Fruit fly (Drosophila melanogaster): ENCODE data around the gene CG1421.

CG1421 gene

dm6 chr2L:21863544-21863945 lies 39.2 kb upstream of the CG1421 start:
- peak; percentile 8 for TF ChIP-seq Lpt (GFP tag; optimal IDR thresholded peaks at IDR 0.05)
- no peak for TF ChIP-seq Sox14 (GFP tag; optimal IDR thresholded peaks at IDR 0.05)
- TF ChIP-seq CG31627 (GFP tag; optimal IDR thresholded peaks at IDR 0.05): no peak
- 0 out of 3 replicates have a peak, but pooled peaks have one; percentile 17 for TF ChIP-seq CG8119 (GFP tag; IDR thresholded peaks at IDR 0.05)
- 0 out of 2 replicates have a peak, but pooled peaks have one; percentile 17 for TF ChIP-seq CG15336 (GFP tag; IDR thresholded peaks at IDR 0.05)
- TF ChIP-seq fkh (GFP tag; optimal IDR thresholded peaks at IDR 0.05): no peak
- TF ChIP-seq CG6163 (GFP tag; IDR thresholded peaks at IDR 0.05): peak; percentile 64
- TF ChIP-seq Ets21C (GFP tag; optimal IDR thresholded peaks at IDR 0.05): no peak
- TF ChIP-seq CG1621 (tag; optimal IDR thresholded peaks at IDR 0.05): peak; percentile 14
- no peak for TF ChIP-seq Eip75B (GFP tag; optimal IDR thresholded peaks at IDR 0.05)
- TF ChIP-seq ss (GFP tag; optimal IDR thresholded peaks at IDR 0.05): peak; percentile 46 to 47
- TF ChIP-seq cyc (GFP tag; optimal IDR thresholded peaks at IDR 0.05): no peak
- peak; percentile 15 for TF ChIP-seq CG6808 (GFP tag; optimal IDR thresholded peaks at IDR 0.05)
- TF ChIP-seq lz (GFP tag; optimal IDR thresholded peaks at IDR 0.05): no peak
- TF ChIP-seq Eip78C (GFP tag): peak; percentile 37
- TF ChIP-seq Ets96B (tag; optimal IDR thresholded peaks at IDR 0.05): no peak
- no peak for TF ChIP-seq Hr39 (GFP tag; optimal IDR thresholded peaks at IDR 0.05)
- TF ChIP-seq dac (GFP tag; optimal IDR thresholded peaks at IDR 0.05): no peak
- TF ChIP-seq eg (GFP tag; IDR thresholded peaks at IDR 0.05): 0 out of 3 replicates have a peak, but pooled peaks have one; percentile 35
- TF ChIP-seq CG11294 (GFP tag; IDR thresholded peaks at IDR 0.05): no peak

dm6 chr2L:21866362-21866761 lies 36.4 kb upstream of the CG1421 start:
- TF ChIP-seq ss (GFP tag; optimal IDR thresholded peaks at IDR 0.05) (peak in 1 of 2 experiments; percentile 32), fd59A (GFP tag; optimal IDR thresholded peaks at IDR 0.05) (no peak), CG6276 (GFP tag; optimal IDR thresholded peaks at IDR 0.05) (no peak), CG31627 (GFP tag; optimal IDR thresholded peaks at IDR 0.05) (no peak), CG9139 (GFP tag; optimal IDR thresholded peaks at IDR 0.05) (peak; percentile 20)

- TF ChIP-seq Blimp-1 (GFP tag; optimal IDR thresholded peaks at IDR 0.05) (peak; percentile 7), Eip78C (GFP tag) (peak; percentile 93), Eip93F (GFP tag; optimal IDR thresholded peaks at IDR 0.05) (no peak), Sox14 (GFP tag; optimal IDR thresholded peaks at IDR 0.05) (peak; percentile 74), pdm3 (GFP tag; optimal IDR thresholded peaks at IDR 0.05) (peak; percentile 81), CG6854 (GFP tag; optimal IDR thresholded peaks at IDR 0.05) (no peak), dac (GFP tag; optimal IDR thresholded peaks at IDR 0.05) (no peak), CG31627 (GFP tag; optimal IDR thresholded peaks at IDR 0.05) (peak; percentile 90), Hr4 (GFP tag; optimal IDR thresholded peaks at IDR 0.05) (no peak), CG1621 (tag; optimal IDR thresholded peaks at IDR 0.05) (peak; percentile 78), fkh (GFP tag; optimal IDR thresholded peaks at IDR 0.05) (peak; percentile 23), CG6163 (GFP tag; IDR thresholded peaks at IDR 0.05) (peak; percentile 65), Hr39 (GFP tag; optimal IDR thresholded peaks at IDR 0.05) (peak; percentile 90), acj6 (GFP tag; optimal IDR thresholded peaks at IDR 0.05) (peak; percentile 74), lz (GFP tag; optimal IDR thresholded peaks at IDR 0.05) (peak; percentile 84), esn (GFP tag; optimal IDR thresholded peaks at IDR 0.05) (peak; percentile 82), CG16779 (tag; optimal IDR thresholded peaks at IDR 0.05) (no peak), CG10669 (GFP tag; optimal IDR thresholded peaks at IDR 0.05) (peak; percentile 82), CG10631 (GFP tag; optimal IDR thresholded peaks at IDR 0.05) (peak; percentile 72), CG6808 (GFP tag; optimal IDR thresholded peaks at IDR 0.05) (peak; percentile 70), CG8632 (GFP tag; optimal IDR thresholded peaks at IDR 0.05) (peak; percentile 77), Sox15 (GFP tag; optimal IDR thresholded peaks at IDR 0.05) (peak; percentile 85), spab (GFP tag; optimal IDR thresholded peaks at IDR 0.05) (peak; percentile 74), Sox102F (GFP tag; optimal IDR thresholded peaks at IDR 0.05) (peak; percentile 80), eg (GFP tag; IDR thresholded peaks at IDR 0.05) (no peak), CG8119 (GFP tag; IDR thresholded peaks at IDR 0.05) (no peak), ss (GFP tag; optimal IDR thresholded peaks at IDR 0.05) (peak; percentile 15 to 66), achi (GFP tag; optimal IDR thresholded peaks at IDR 0.05) (peak; percentile 74), Hr38 (GFP tag; optimal IDR thresholded peaks at IDR 0.05) (no peak), CG15336 (GFP tag; IDR thresholded peaks at IDR 0.05) (no peak), CG11902 (GFP tag; optimal IDR thresholded peaks at IDR 0.05) (peak; percentile 90), salr (GFP tag; optimal IDR thresholded peaks at IDR 0.05) (peak; percentile 1 to 76), Ets21C (GFP tag; optimal IDR thresholded peaks at IDR 0.05) (peak; percentile 68), CG7368 (GFP tag; optimal IDR thresholded peaks at IDR 0.05) (peak; percentile 80), CG32006 (GFP tag; optimal IDR thresholded peaks at IDR 0.05) (no peak)
Observed at dm6 chr2L:21867040-21867981, 35.5 kb upstream of the CG1421 start.

All from whole organism, prepupa.